Fruit fly (Drosophila melanogaster) whole organism, embryonic: ENCODE data around the gene CG3862.

Experiments
- CG10147 ChIP-seq: fragments of 200-800 bp; sonication (Bioruptor generic); optimal IDR thresholded peaks from 2 replicates; lab custom pipeline; 2019; ENCODE audit warnings: missing biosample characterization, mild to moderate bottlenecking, missing genetic modification characterization, moderate library complexity
- CG12155 ChIP-seq: fragments of 200-800 bp; sonication (Bioruptor generic); optimal IDR thresholded peaks from 3 replicates; lab custom pipeline; 2016; ENCODE audit warnings: missing biosample characterization, missing genetic modification characterization
- CG17829 ChIP-seq: fragments of 200-800 bp; optimal IDR thresholded peaks from 2 replicates; lab custom pipeline; 2019; ENCODE audit warnings: missing biosample characterization, mild to moderate bottlenecking, missing genetic modification characterization, moderate library complexity
- CG4820 ChIP-seq: fragments of 200-800 bp; sonication (Bioruptor generic); optimal IDR thresholded peaks from 3 replicates; lab custom pipeline; 2016; ENCODE audit warnings: missing biosample characterization, missing genetic modification characterization

DNA sequence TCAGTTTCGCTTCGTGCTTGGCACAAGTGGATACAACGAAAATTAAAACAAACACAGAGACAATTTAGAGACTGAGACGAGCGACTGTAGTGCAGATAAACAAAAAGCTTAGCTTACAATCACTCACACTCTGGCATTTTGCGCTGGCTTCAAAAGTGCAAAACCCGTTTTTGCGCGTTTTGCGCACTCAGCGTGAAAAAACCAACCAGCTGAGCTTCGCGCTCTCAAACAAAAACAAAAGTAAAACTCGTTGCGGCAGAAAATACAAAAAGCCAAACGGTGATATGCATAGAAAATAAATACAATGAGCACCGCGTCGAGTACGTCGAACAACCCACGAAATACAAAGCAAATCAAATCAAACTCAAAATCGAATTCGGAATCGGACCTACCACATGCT lies 15.1 kb upstream of the CG3862 start:
- TF ChIP-seq CG12155 (GFP tag; lab: Kevin White, UChicago) (no peak), CG17829 (tag; lab: Kevin White, UChicago) (no peak), CG4820 (GFP tag; lab: Kevin White, UChicago) (no peak), CG10147 (no peak)
